Worm (Caenorhabditis elegans): ENCODE data around the gene F46C5.6.

DNA sequence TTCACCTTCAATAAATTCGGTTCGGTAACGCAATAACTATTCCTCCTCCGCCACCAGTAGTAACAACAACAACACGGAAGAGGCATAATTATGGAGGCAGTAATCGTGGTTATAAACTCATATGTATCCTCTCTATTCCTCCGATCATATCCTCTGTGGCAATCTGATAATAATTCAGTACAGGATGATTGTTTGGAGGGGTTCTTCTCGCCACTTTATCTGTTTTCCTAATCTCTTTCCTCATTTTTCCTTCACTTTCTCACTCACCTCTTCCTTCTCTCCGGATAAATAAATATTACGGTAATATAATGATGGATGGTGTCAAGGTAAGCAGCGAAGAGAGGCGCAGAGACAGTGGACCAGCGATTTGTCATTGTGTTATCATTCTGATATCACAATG, 46.2 kb upstream of the F46C5.6 start:
- TF ChIP-seq nhr-11 (tag; optimal IDR thresholded peaks at IDR 0.05) (no peak), ama-1 (optimal IDR thresholded peaks at IDR 0.05) (no peak), egl-27 (tag; optimal IDR thresholded peaks at IDR 0.05) (no peak), nhr-77 (tag; optimal IDR thresholded peaks at IDR 0.05) (no peak), nhr-23 (tag; optimal IDR thresholded peaks at IDR 0.05) (no peak), ztf-4 (tag; optimal IDR thresholded peaks at IDR 0.05) (no peak), pqm-1 (tag; optimal IDR thresholded peaks at IDR 0.05) (no peak)
